Worm (Caenorhabditis elegans): Measurements from ENCODE around the gene Y14H12B.2.
A peak's percentile ranks its signal among the peaks of the same experiment; 100 is the strongest.

Gene Y14H12B.2

ce11 chrII:3968808-3969207 is 35.3 kb upstream of the Y14H12B.2 start:
- peak; percentile 95 for TF ChIP-seq set-16 (GFP tag; IDR thresholded peaks at IDR 0.05)
- no peak for TF ChIP-seq egl-27 (tag; optimal IDR thresholded peaks at IDR 0.05)
- TF ChIP-seq dmd-8 (GFP tag; IDR thresholded peaks at IDR 0.05) = no peak
- no peak for TF ChIP-seq Y5F2A.4 (GFP tag; optimal IDR thresholded peaks at IDR 0.05)
- TF ChIP-seq zip-11 (GFP tag; IDR thresholded peaks at IDR 0.05) = no peak
- TF ChIP-seq dmd-6 (GFP tag; IDR thresholded peaks at IDR 0.05) = no peak; the same call in 1 of the 2 replicates
- no peak for TF ChIP-seq duxl-1 (tag; optimal IDR thresholded peaks at IDR 0.05; ENCODE audit: poor library complexity)
- no peak for TF ChIP-seq nhr-76 (tag; optimal IDR thresholded peaks at IDR 0.05)
- no peak for TF ChIP-seq nhr-6 (tag; optimal IDR thresholded peaks at IDR 0.05)
- TF ChIP-seq Y105C5A.15 (GFP tag; IDR thresholded peaks at IDR 0.05) = peak; percentile 33; the same call in 1 of the 2 replicates
- TF ChIP-seq ceh-62 (tag; optimal IDR thresholded peaks at IDR 0.05) = no peak

DNA sequence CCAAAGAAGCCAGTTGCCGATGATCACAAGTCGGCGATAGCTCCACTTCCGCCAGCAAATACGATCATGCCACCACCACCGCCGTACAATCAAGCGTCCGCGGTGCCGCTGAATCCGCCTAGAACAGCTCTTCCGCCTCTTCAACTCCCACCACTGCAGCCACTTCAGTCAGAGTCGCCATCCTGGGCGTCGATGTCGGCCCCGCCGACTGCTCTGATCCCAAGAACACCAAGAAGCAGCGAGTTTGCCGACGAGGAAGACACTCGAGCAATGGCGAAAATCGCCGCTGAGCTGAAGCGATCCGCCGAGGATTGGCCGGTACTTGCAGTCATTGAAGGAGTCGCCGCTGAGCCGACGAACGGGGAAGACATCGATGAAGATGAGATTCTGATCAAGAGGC is 34.5 kb upstream of the Y14H12B.2 start:
- no peak for TF ChIP-seq mep-1 (tag; optimal IDR thresholded peaks at IDR 0.05)
- TF ChIP-seq ztf-11 (tag; optimal IDR thresholded peaks at IDR 0.05) = no peak
- no peak for TF ChIP-seq jun-1 (tag; optimal IDR thresholded peaks at IDR 0.05)
- TF ChIP-seq daf-16 (GFP tag; optimal IDR thresholded peaks at IDR 0.05) = no peak
- TF ChIP-seq daf-16 (tag; optimal IDR thresholded peaks at IDR 0.05) = no peak
- TF ChIP-seq aha-1 (tag) = peak; percentile 11
- no peak for TF ChIP-seq ceh-20 (GFP tag; IDR thresholded peaks at IDR 0.05)
- TF ChIP-seq ces-1 (GFP tag; optimal IDR thresholded peaks at IDR 0.05) = no peak
- TF ChIP-seq pha-4 (GFP tag; IDR thresholded peaks at IDR 0.05) = no peak
- no peak for TF ChIP-seq pha-4 (tag; optimal IDR thresholded peaks at IDR 0.05)
- TF ChIP-seq F49E8.2 (tag; optimal IDR thresholded peaks at IDR 0.05; ENCODE audit: borderline replicate concordance) = no peak
- TF ChIP-seq zip-2 (tag; optimal IDR thresholded peaks at IDR 0.05) = no peak
- TF ChIP-seq nhr-76 (tag; optimal IDR thresholded peaks at IDR 0.05) = no peak
- no peak for TF ChIP-seq nhr-102 (tag; optimal IDR thresholded peaks at IDR 0.05)
- TF ChIP-seq lir-3 (tag; optimal IDR thresholded peaks at IDR 0.05) = no peak
- no peak for TF ChIP-seq mdt-29 (GFP tag; IDR thresholded peaks at IDR 0.05)
- TF ChIP-seq nhr-111 (GFP tag; optimal IDR thresholded peaks at IDR 0.05) = no peak
- TF ChIP-seq set-16 (GFP tag; IDR thresholded peaks at IDR 0.05) = peak; percentile 90
- no peak for TF ChIP-seq ctbp-1 (GFP tag; IDR thresholded peaks at IDR 0.05)
- TF ChIP-seq attf-4 (tag; optimal IDR thresholded peaks at IDR 0.05) = no peak

ce11 chrII:3967061-3967460 is 33.5 kb upstream of the Y14H12B.2 start:
- TF ChIP-seq spr-3 (GFP tag; optimal IDR thresholded peaks at IDR 0.05) (no peak), Y48G9A.11 (GFP tag; IDR thresholded peaks at IDR 0.05) (no peak), aha-1 (tag) (peak; percentile 45), ceh-82 (tag; optimal IDR thresholded peaks at IDR 0.05) (no peak), set-16 (GFP tag; IDR thresholded peaks at IDR 0.05) (peak; percentile 69)

DNA sequence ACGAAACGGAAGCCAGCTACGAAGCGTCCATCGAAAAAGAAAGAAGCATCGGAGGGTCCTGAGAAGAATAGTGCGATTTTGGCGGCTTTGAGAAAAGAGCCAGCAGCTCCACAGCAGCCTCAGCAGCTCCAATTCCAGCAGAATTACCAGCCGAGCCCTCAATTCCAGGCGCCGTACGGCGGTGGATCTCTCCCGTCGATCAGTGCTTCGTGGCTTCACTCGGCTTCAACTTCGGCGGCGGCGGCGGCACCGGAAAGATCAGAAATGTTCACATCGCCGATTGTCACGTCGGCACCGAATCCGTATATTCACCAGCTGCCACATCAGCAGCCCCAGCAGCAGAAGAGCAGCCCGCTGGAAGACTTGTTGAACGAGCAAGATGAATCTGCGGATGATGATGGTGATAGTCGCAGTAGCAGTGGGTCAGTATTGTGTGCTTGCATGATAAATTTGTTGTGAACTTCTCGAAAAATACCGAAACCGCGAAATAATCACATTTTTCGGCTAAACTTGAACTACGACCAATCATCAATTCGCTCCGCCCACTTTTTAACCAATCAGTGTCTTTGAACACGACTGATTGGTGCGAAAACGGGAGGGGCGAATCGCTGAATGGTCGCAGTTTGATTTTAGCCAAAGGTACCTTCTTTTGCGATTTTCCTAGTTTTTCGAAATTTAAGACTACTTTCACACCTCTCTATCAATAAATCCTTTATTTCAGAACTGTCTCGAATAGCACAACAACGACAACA is 32.3 kb upstream of the Y14H12B.2 start:
- TF ChIP-seq set-16 (GFP tag; IDR thresholded peaks at IDR 0.05) (peak; percentile 93), arid-1 (GFP tag; conservative IDR thresholded peaks at IDR 0.05) (0 out of 2 replicates have a peak, but pooled peaks have one; percentile 46), snpc-1.2 (GFP tag; IDR thresholded peaks at IDR 0.05) (no peak), unc-62 (GFP tag; optimal IDR thresholded peaks at IDR 0.05 in 1 of 2) (peak in 1 of 2 experiments; percentile 41), unc-62 (tag; optimal IDR thresholded peaks at IDR 0.05) (no peak)
